Worm (Caenorhabditis elegans): ENCODE data around the gene K09C6.10.
"Not testable (repeated sequence)": the region's sequence is repeated elsewhere in the genome, so short reads cannot be mapped to it uniquely, and the experiment has no call there.

The K09C6.10 gene

DNA sequence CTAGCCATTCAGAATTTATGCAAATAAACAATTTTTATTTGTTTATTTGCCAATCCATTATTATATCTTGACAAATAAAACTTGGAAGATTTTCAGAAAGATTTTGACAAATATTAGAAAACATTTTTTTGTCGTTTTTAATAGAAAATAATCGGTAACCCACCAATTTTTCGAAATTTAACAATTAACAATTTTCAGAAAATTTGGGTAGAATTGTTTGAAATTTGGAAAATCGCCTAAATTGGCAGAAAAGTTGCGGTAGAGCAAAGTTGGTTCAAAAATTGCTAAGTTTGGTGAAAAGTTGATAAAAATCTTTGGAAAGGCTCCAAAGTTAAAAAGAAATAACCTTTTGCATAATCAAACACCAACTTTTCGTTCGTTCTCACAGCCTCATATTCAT lies 31.0 kb upstream of the K09C6.10 start:
- TF ChIP-seq pes-1 (GFP tag; IDR thresholded peaks at IDR 0.05): no peak
- no peak for TF ChIP-seq aly-1 (tag; optimal IDR thresholded peaks at IDR 0.05)
- no peak for TF ChIP-seq ama-1 (optimal IDR thresholded peaks at IDR 0.05)
- TF ChIP-seq flt-1 (GFP tag; IDR thresholded peaks at IDR 0.05): no peak
- TF ChIP-seq hnd-1 (tag; optimal IDR thresholded peaks at IDR 0.05): no peak

DNA sequence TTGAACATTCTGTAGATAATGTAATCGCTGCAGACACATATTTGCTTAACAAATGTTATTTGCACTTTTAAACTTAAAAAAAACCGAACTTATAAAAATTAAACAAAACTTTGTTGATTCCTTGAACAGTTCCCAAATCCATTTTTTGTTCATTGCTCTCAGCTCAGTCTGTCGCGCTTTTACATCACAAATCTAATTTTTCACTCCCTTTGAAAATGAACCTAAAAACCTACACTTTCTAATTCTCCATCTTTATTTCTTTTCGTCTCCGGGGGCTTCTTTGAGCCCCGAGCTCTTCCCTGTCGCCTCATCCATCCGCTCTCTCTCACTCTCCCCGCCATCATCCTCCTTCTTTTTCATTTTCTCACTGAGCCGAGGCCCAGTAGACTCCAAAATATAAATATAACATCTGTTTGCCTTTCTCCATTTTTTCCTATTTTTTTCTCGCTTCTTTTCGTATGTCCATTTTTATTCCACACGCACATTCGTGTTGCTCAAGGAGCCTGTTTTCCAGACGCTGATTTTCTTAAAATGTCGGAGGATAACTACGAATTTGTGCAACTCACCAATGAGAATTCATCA lies 28.8 kb upstream of the K09C6.10 start, which contains the start of gene R13D11.4:
TSS of gene R13D11.4 (plus strand) at position 532 of the 582 bp plus-strand sequence.
- TF ChIP-seq flt-1 (GFP tag; IDR thresholded peaks at IDR 0.05) (no peak), F13C5.2 (tag; optimal IDR thresholded peaks at IDR 0.05) (no peak), ets-7 (tag; optimal IDR thresholded peaks at IDR 0.05) (no peak), scrt-1 (GFP tag; IDR thresholded peaks at IDR 0.05) (no peak), ama-1 (optimal IDR thresholded peaks at IDR 0.05) (no peak), ceh-36 (tag; optimal IDR thresholded peaks at IDR 0.05) (no peak), tra-4 (tag; optimal IDR thresholded peaks at IDR 0.05) (no peak), sea-1 (GFP tag; conservative IDR thresholded peaks at IDR 0.05) (no peak), tbx-37 (GFP tag; conservative IDR thresholded peaks at IDR 0.05) (no peak), B0310.2 (tag; optimal IDR thresholded peaks at IDR 0.05) (no peak), ceh-13 (GFP tag; optimal IDR thresholded peaks at IDR 0.05) (no peak)

DNA sequence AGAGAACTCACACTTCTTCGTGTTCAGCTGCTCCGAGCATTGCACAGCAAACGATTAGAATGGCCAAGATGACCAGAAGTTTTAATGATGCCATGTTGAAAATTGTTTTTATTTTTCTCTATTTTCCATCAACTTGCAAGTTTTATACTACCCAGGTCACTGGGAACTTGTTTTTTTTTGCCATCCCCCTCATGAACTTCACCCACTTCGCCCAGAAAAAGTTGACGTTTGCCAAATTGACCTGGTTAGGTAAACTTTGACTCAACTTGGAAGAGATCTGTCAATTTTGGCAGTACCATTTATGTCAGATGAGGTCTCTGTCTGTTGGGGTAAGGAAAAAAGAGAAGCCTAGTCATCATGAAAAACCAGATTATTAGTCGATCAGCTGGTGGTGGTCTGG lies 26.1 kb upstream of the K09C6.10 start, which contains the start of gene R13D11.10:
TSS of gene R13D11.10 (minus strand) at position 101 of the 400 bp plus-strand sequence.
- TF ChIP-seq pes-1 (GFP tag; IDR thresholded peaks at IDR 0.05): no peak
- no peak for TF ChIP-seq sea-1 (GFP tag; conservative IDR thresholded peaks at IDR 0.05)
- no peak for TF ChIP-seq hnd-1 (tag; optimal IDR thresholded peaks at IDR 0.05)
- no peak for TF ChIP-seq hmbx-1 (tag; optimal IDR thresholded peaks at IDR 0.05)
- no peak for TF ChIP-seq tbx-37 (GFP tag; conservative IDR thresholded peaks at IDR 0.05)
- TF ChIP-seq flt-1 (GFP tag; IDR thresholded peaks at IDR 0.05): no peak
- no peak for TF ChIP-seq ama-1 (optimal IDR thresholded peaks at IDR 0.05)
- TF ChIP-seq B0310.2 (tag; optimal IDR thresholded peaks at IDR 0.05): no peak
- no peak for TF ChIP-seq tra-4 (tag; optimal IDR thresholded peaks at IDR 0.05)
- TF ChIP-seq F13C5.2 (tag; optimal IDR thresholded peaks at IDR 0.05): no peak
- TF ChIP-seq hmg-4 (GFP tag; optimal IDR thresholded peaks at IDR 0.05): no peak
- TF ChIP-seq tbx-11 (GFP tag; IDR thresholded peaks at IDR 0.05): no peak

DNA sequence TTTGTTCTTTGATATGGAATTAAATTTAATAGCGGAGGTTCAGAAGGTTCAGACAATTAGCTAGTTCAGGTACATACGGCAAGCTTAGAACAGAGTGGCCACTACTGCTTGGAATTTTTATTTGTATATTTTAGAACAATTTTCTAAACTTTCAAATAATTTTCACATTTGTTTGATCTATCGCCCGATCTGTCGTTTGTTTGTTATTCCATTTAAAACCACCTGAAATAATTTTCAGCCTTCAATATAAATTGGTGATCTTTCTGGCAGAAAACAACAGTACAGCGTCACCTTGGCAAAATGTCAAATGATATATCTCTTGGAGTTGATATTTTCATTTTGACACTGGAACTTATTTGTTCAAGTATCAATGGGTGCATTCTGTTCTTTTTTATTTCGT lies 24.5 kb upstream of the K09C6.10 start, which contains the start of gene R13D11.3:
TSS of gene R13D11.3 (plus strand) at position 301 of the 400 bp plus-strand sequence.
- no peak for TF ChIP-seq ama-1 (optimal IDR thresholded peaks at IDR 0.05)
- no peak for TF ChIP-seq ceh-36 (tag; optimal IDR thresholded peaks at IDR 0.05)
- no peak for TF ChIP-seq tbx-37 (GFP tag; conservative IDR thresholded peaks at IDR 0.05)
- no peak for TF ChIP-seq pes-1 (GFP tag; IDR thresholded peaks at IDR 0.05)
- TF ChIP-seq scrt-1 (GFP tag; IDR thresholded peaks at IDR 0.05): no peak
- TF ChIP-seq ets-7 (tag; optimal IDR thresholded peaks at IDR 0.05): no peak
- TF ChIP-seq hmbx-1 (tag; optimal IDR thresholded peaks at IDR 0.05): no peak
- no peak for TF ChIP-seq hnd-1 (tag; optimal IDR thresholded peaks at IDR 0.05)
- no peak for TF ChIP-seq F13C5.2 (tag; optimal IDR thresholded peaks at IDR 0.05)
- no peak for TF ChIP-seq flt-1 (GFP tag; IDR thresholded peaks at IDR 0.05)
- TF ChIP-seq tra-4 (tag; optimal IDR thresholded peaks at IDR 0.05): no peak

DNA sequence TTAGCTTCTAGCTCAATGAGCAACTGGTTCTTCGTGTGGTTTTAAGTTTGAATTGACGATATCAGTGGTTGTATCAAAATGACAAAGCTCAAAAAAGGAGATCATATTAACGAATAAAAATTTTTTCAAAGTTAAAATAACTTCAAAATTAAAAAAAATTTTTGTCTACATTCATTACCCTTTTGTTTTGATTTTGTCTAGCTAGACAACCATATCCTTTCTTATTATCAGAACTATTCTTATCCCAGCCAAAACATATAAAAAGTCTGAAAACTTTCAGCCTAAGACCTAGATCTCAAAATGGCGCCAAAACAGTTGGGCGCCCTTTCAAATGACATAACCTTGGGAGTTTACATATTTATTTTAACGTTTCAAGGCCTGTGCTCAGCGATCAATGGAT lies 22.0 kb upstream of the K09C6.10 start, which contains the start of gene R13D11.1:
TSS of gene R13D11.1 (plus strand) at position 301 of the 400 bp plus-strand sequence.
- TF ChIP-seq tbx-37 (GFP tag; conservative IDR thresholded peaks at IDR 0.05) (no peak), aly-1 (tag; optimal IDR thresholded peaks at IDR 0.05) (no peak), sea-1 (GFP tag; conservative IDR thresholded peaks at IDR 0.05) (no peak), tbx-11 (GFP tag; IDR thresholded peaks at IDR 0.05) (no peak), F13C5.2 (tag; optimal IDR thresholded peaks at IDR 0.05) (no peak), pes-1 (GFP tag; IDR thresholded peaks at IDR 0.05) (no peak), flt-1 (GFP tag; IDR thresholded peaks at IDR 0.05) (no peak), tra-4 (tag; optimal IDR thresholded peaks at IDR 0.05) (no peak), ets-7 (tag; optimal IDR thresholded peaks at IDR 0.05) (no peak), hmg-4 (GFP tag; optimal IDR thresholded peaks at IDR 0.05) (no peak), B0310.2 (tag; optimal IDR thresholded peaks at IDR 0.05) (no peak), hmbx-1 (tag; optimal IDR thresholded peaks at IDR 0.05) (no peak), ceh-36 (tag; optimal IDR thresholded peaks at IDR 0.05) (no peak), scrt-1 (GFP tag; IDR thresholded peaks at IDR 0.05) (no peak), ama-1 (optimal IDR thresholded peaks at IDR 0.05) (no peak)

DNA sequence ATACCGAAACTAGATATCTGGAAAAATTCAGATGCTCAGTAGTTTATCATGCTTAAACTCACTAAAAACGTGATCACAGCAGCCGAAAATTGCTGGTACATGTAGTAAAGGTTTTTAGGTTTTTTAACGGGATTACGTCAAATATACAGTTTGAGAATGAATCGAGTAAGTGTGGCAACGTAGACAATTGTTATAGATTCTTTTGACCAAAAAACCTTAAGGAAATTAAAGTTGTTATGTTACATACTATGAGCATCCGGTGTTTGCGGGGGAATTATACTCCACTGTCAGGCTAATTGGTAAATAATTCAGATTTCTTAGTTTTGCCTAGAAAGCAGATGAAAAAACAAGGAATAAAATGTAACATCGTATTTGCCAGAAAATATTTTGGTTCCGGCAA lies 18.6 kb upstream of the K09C6.10 start, which contains the start of gene srx-32:
TSS of gene srx-32 (minus strand) at position 101 of the 400 bp plus-strand sequence.
- not testable (repeated sequence) for TF ChIP-seq tbx-37 (GFP tag; conservative IDR thresholded peaks at IDR 0.05); ceh-36 (tag; optimal IDR thresholded peaks at IDR 0.05); ceh-13 (GFP tag; optimal IDR thresholded peaks at IDR 0.05)

DNA sequence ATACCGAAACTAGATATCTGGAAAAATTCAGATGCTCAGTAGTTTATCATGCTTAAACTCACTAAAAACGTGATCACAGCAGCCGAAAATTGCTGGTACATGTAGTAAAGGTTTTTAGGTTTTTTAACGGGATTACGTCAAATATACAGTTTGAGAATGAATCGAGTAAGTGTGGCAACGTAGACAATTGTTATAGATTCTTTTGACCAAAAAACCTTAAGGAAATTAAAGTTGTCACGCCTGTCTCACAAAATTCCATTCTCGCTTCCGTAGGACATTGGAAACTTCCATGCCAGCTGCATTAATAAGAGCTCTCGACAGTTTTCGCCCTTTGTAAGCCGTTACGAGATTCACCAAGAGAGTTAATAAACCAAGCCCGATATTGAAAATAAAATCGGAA lies 16.3 kb upstream of the K09C6.10 start, which contains the start of gene srx-31:
TSS of gene srx-31 (minus strand) at position 101 of the 400 bp plus-strand sequence.
- not testable (repeated sequence) for TF ChIP-seq tbx-11 (GFP tag; IDR thresholded peaks at IDR 0.05); ets-7 (tag; optimal IDR thresholded peaks at IDR 0.05); hmbx-1 (tag; optimal IDR thresholded peaks at IDR 0.05)

DNA sequence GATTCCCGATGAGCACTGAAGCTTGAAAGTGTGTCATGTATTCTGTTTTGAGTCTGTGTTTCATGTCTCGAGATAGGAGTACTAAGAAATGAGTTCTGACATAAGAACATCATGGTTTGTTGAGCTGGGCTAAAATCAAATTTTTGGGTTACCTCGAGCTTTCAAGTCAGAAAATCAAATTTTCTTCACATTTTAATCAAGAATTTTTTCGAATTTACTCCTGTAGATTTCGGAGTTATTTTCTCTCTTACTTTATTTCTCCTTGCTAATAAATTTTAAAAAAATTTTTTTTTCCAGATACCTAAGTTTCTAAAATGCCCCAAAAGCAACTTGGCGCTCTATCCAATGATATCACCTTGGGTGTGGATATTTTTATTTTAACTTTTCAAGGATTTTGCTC lies 13.1 kb upstream of the K09C6.10 start, which contains the start of gene F41H8.2:
TSS of gene F41H8.2 (plus strand) at position 301 of the 400 bp plus-strand sequence.
- TF ChIP-seq ceh-36 (tag; optimal IDR thresholded peaks at IDR 0.05) (no peak), B0310.2 (tag; optimal IDR thresholded peaks at IDR 0.05) (no peak), aly-1 (tag; optimal IDR thresholded peaks at IDR 0.05) (no peak), tbx-11 (GFP tag; IDR thresholded peaks at IDR 0.05) (no peak), ets-7 (tag; optimal IDR thresholded peaks at IDR 0.05) (no peak), hmg-4 (GFP tag; optimal IDR thresholded peaks at IDR 0.05) (no peak), sea-1 (GFP tag; conservative IDR thresholded peaks at IDR 0.05) (no peak), F13C5.2 (tag; optimal IDR thresholded peaks at IDR 0.05) (no peak), flt-1 (GFP tag; IDR thresholded peaks at IDR 0.05) (no peak), tbx-37 (GFP tag; conservative IDR thresholded peaks at IDR 0.05) (no peak), tra-4 (tag; optimal IDR thresholded peaks at IDR 0.05) (no peak), ceh-13 (GFP tag; optimal IDR thresholded peaks at IDR 0.05) (no peak), hnd-1 (tag; optimal IDR thresholded peaks at IDR 0.05) (no peak), hmbx-1 (tag; optimal IDR thresholded peaks at IDR 0.05) (no peak)
